Worm (Caenorhabditis elegans) whole organism, late embryonic: ENCODE results near the gene lipl-8.

Experiments used
- T23F11.4 ChIP-seq: fragments of 200-800 bp; sonication (Bioruptor generic); optimal IDR thresholded peaks from 2 replicates; lab custom pipeline; 2018; ENCODE audit warnings: mild to moderate bottlenecking, missing genetic modification characterization, missing compliant biosample characterization
- fax-1 ChIP-seq: sonication (generic microtip); optimal IDR thresholded peaks from 2 replicates; lab custom pipeline; 2016; ENCODE audit warnings: missing genotype, missing genetic modification characterization, missing compliant biosample characterization
- nfya-1 ChIP-seq: sonication (generic microtip); optimal IDR thresholded peaks from 2 replicates; lab custom pipeline; 2017; ENCODE audit warnings: missing genetic modification characterization, mild to moderate bottlenecking, missing compliant biosample characterization, antibody characterized with exemption, moderate library complexity
- nhr-11 ChIP-seq: fragments of 150-350 bp; optimal IDR thresholded peaks from 2 replicates; lab custom pipeline; 2014; ENCODE audit warnings: missing biosample characterization, missing genetic modification characterization
- tbx-2 ChIP-seq: sonication (generic microtip); optimal IDR thresholded peaks from 2 replicates; lab custom pipeline; 2016; ENCODE audit warnings: missing genetic modification characterization, missing compliant biosample characterization

DNA sequence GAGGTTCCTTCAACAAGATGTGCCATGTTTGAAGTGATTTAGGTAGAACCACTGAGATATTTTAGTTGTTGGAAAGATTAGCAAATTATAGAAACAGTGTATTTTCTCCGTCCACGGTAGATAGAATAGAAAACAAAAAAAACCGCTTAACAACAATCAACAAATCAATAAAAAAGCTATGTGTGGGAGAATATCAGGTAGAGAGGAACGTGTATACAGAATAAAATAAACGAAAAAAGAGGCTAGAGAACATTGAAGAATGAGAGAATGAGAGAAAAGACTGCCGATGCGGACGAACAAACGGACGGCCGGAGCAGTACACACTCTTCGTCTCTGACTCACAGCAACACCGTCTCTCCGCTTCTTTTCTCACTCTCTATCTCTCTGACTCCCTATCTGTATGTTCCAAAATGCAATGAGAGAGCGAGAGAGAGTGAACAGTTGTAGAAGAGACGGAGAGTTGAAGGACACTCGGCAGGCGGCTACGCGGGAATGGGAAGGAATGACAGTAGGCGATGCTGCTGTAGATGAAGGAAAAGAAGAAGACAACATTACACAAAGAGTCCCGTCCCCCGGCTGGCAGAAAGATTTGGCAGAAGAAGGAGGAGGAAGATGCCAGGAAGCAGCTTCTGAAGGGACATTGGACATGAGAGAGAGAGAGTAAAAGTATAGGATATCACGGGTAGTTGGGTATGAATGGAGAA lies 51.8 kb downstream of the lipl-8 start, which contains the start of gene unc-112:
- TF ChIP-seq nhr-11 (tag; lab: Kevin White, UChicago) (no peak), fax-1 (tag; lab: Kevin White, UChicago) (peak; percentile 30), T23F11.4 (no peak), tbx-2 (tag; lab: Kevin White, UChicago) (peak; percentile 93), nfya-1 (peak; percentile 93)
